Fruit fly (Drosophila melanogaster) whole organism, embryonic: ENCODE data around the gene Mrtf.

ENCODE experiments used
- Ada2b ChIP-seq: fragments of 200-800 bp; sonication (Bioruptor generic); IDR thresholded peaks from 2 replicates; pipeline ENCODE4 v1.3.6; 2022; ENCODE audit warnings: missing biosample characterization, missing genetic modification characterization
- Atf-2 ChIP-seq: fragments of 200-800 bp; sonication (Bioruptor generic); optimal IDR thresholded peaks from 2 replicates; lab custom pipeline; 2016; ENCODE audit warnings: missing biosample characterization, missing genetic modification characterization
- Bgb ChIP-seq: fragments of 200-800 bp; sonication (Bioruptor generic); IDR thresholded peaks from 2 replicates; pipeline ENCODE4 v1.3.6; 2022; ENCODE audit warnings: missing biosample characterization, missing genetic modification characterization; ENCODE audit not compliant: partially characterized antibody
- CG10267 ChIP-seq: fragments of 200-800 bp; sonication (Bioruptor generic); optimal IDR thresholded peaks from 2 replicates; lab custom pipeline; 2018; ENCODE audit warnings: missing biosample characterization, mild to moderate bottlenecking, missing genetic modification characterization, moderate library complexity
- CG11247 ChIP-seq: fragments of 200-800 bp; sonication (Bioruptor generic); IDR thresholded peaks from 2 replicates; pipeline ENCODE4 v1.3.6; 2022; ENCODE audit warnings: missing biosample characterization, missing genetic modification characterization
- CG11560 ChIP-seq: fragments of 200-800 bp; sonication (Bioruptor generic); IDR thresholded peaks from 3 replicates; pipeline ENCODE4 v1.3.6; 2022; ENCODE audit warnings: missing biosample characterization, missing genetic modification characterization
- CG13287 ChIP-seq: fragments of 200-800 bp; sonication (Bioruptor generic); IDR thresholded peaks from 2 replicates; pipeline ENCODE4 v1.3.6; 2022; ENCODE audit warnings: missing biosample characterization, missing genetic modification characterization; ENCODE audit not compliant: partially characterized antibody
- CG17385 ChIP-seq: fragments of 200-800 bp; sonication (Bioruptor generic); optimal IDR thresholded peaks from 3 replicates; lab custom pipeline; 2018; ENCODE audit warnings: missing biosample characterization, mild to moderate bottlenecking, missing genetic modification characterization
- CG18476 ChIP-seq: fragments of 200-800 bp; sonication (Bioruptor generic); optimal IDR thresholded peaks from 2 replicates; lab custom pipeline; 2016; ENCODE audit warnings: missing biosample characterization, mild to moderate bottlenecking, missing genetic modification characterization
- CG2116 ChIP-seq: fragments of 200-800 bp; sonication (Bioruptor generic); optimal IDR thresholded peaks from 3 replicates; lab custom pipeline; 2018; ENCODE audit warnings: missing biosample characterization, mild to moderate bottlenecking, missing genetic modification characterization
- CG32767 ChIP-seq: fragments of 200-800 bp; sonication (Bioruptor generic); IDR thresholded peaks from 2 replicates; pipeline ENCODE4 v1.3.6; 2022; ENCODE audit warnings: missing biosample characterization, missing genetic modification characterization
- CG34224 ChIP-seq: fragments of 200-800 bp; sonication (Bioruptor generic); IDR thresholded peaks from 3 replicates; pipeline ENCODE4 v1.3.6; 2022; ENCODE audit warnings: missing biosample characterization, missing genetic modification characterization; ENCODE audit not compliant: partially characterized antibody
- CG43689 ChIP-seq: fragments of 200-800 bp; sonication (Bioruptor generic); IDR thresholded peaks from 2 replicates; pipeline ENCODE4 v1.3.6; 2022; ENCODE audit warnings: missing biosample characterization, missing genetic modification characterization
- CG4424 ChIP-seq: fragments of 200-800 bp; sonication (Bioruptor generic); optimal IDR thresholded peaks from 3 replicates; lab custom pipeline; 2016; ENCODE audit warnings: missing biosample characterization, missing genetic modification characterization
- CG7271 ChIP-seq: fragments of 200-800 bp; sonication (Bioruptor generic); optimal IDR thresholded peaks from 2 replicates; lab custom pipeline; 2018; ENCODE audit warnings: missing biosample characterization, mild to moderate bottlenecking, missing genetic modification characterization, moderate library complexity
- CG7556 ChIP-seq: fragments of 200-800 bp; sonication (Bioruptor generic); optimal IDR thresholded peaks from 2 replicates; lab custom pipeline; 2017; ENCODE audit warnings: missing biosample characterization, mild to moderate bottlenecking, missing genetic modification characterization
- CkIIα-i1 ChIP-seq: fragments of 200-800 bp; sonication (Bioruptor generic); IDR thresholded peaks from 2 replicates; pipeline ENCODE4 v1.3.6; 2022; ENCODE audit warnings: missing biosample characterization, missing genetic modification characterization
- Deaf1 ChIP-seq: fragments of 200-800 bp; optimal IDR thresholded peaks from 3 replicates; lab custom pipeline; 2019; ENCODE audit warnings: missing biosample characterization, mild to moderate bottlenecking, missing genetic modification characterization, moderate library complexity
- Dll ChIP-seq: fragments of 200-800 bp; sonication (Bioruptor generic); IDR thresholded peaks from 4 replicates; pipeline ENCODE4 v1.3.6; 2022; ENCODE audit warnings: missing biosample characterization, missing genetic modification characterization; ENCODE audit not compliant: partially characterized antibody
- E2f2 ChIP-seq: fragments of 200-800 bp; sonication (Bioruptor generic); IDR thresholded peaks from 2 replicates; pipeline ENCODE4 v1.3.6; 2022; ENCODE audit warnings: missing biosample characterization, missing genetic modification characterization
- Jarid2 ChIP-seq: fragments of 200-800 bp; sonication (Bioruptor generic); optimal IDR thresholded peaks from 3 replicates; lab custom pipeline; 2017; ENCODE audit warnings: mild to moderate bottlenecking, missing biosample characterization, missing genetic modification reagents, missing genetic modification characterization
- MESR4 ChIP-seq: fragments of 200-800 bp; sonication (Bioruptor generic); optimal IDR thresholded peaks from 2 replicates; lab custom pipeline; 2018; ENCODE audit warnings: missing biosample characterization, mild to moderate bottlenecking, missing genetic modification characterization, moderate library complexity
- NFAT ChIP-seq: fragments of 200-800 bp; sonication (Bioruptor generic); IDR thresholded peaks from 2 replicates; pipeline ENCODE4 v1.3.6; 2022; ENCODE audit warnings: missing biosample characterization, missing genetic modification characterization
- Nf-YC ChIP-seq: fragments of 200-800 bp; optimal IDR thresholded peaks from 3 replicates; lab custom pipeline; 2019; ENCODE audit warnings: missing biosample characterization, mild to moderate bottlenecking, missing genetic modification characterization, moderate library complexity
- Oaz ChIP-seq: fragments of 200-800 bp; sonication (Bioruptor generic); IDR thresholded peaks from 2 replicates; pipeline ENCODE4 v1.3.6; 2022; ENCODE audit warnings: missing biosample characterization, missing genetic modification characterization
- Opbp ChIP-seq: fragments of 200-800 bp; sonication (Bioruptor generic); IDR thresholded peaks from 3 replicates; pipeline ENCODE4 v1.3.6; 2022; ENCODE audit warnings: missing biosample characterization, missing genetic modification characterization; ENCODE audit not compliant: partially characterized antibody
- PHDP ChIP-seq: fragments of 200-800 bp; sonication (Bioruptor generic); optimal IDR thresholded peaks from 3 replicates; lab custom pipeline; 2018; ENCODE audit warnings: missing biosample characterization, mild to moderate bottlenecking, missing genetic modification characterization, moderate library complexity
- Pdp1 ChIP-seq, 2 experiments: fragments of 200-800 bp; sonication (Bioruptor generic); optimal IDR thresholded peaks; 3 replicates each; lab custom pipeline; 2016; ENCODE audit warnings: missing biosample characterization in 2 of 2, missing genetic modification characterization in 2 of 2, mild to moderate bottlenecking in 1 of 2, moderate library complexity in 1 of 2
- Scr ChIP-seq: fragments of 200-800 bp; sonication (Bioruptor generic); IDR thresholded peaks from 2 replicates; pipeline ENCODE4 v1.3.6; 2022; ENCODE audit warnings: missing biosample characterization, missing genetic modification characterization; ENCODE audit not compliant: partially characterized antibody
- Vsx1 ChIP-seq: fragments of 200-800 bp; sonication (Bioruptor generic); optimal IDR thresholded peaks from 2 replicates; lab custom pipeline; 2017; ENCODE audit warnings: missing biosample characterization, mild to moderate bottlenecking, missing genetic modification characterization, missing genetic modification reagents
- abd-A ChIP-seq: fragments of 200-800 bp; sonication (Bioruptor generic); optimal IDR thresholded peaks from 3 replicates; lab custom pipeline; 2019; ENCODE audit warnings: missing biosample characterization, mild to moderate bottlenecking, missing genetic modification characterization, moderate library complexity
- caup ChIP-seq: fragments of 200-800 bp; sonication (Bioruptor generic); optimal IDR thresholded peaks from 3 replicates; lab custom pipeline; 2017; ENCODE audit warnings: missing biosample characterization, mild to moderate bottlenecking, missing genetic modification characterization, moderate library complexity; ENCODE audit not compliant: severe bottlenecking
- cg ChIP-seq: fragments of 200-800 bp; sonication (Bioruptor generic); optimal IDR thresholded peaks from 3 replicates; lab custom pipeline; 2019; ENCODE audit warnings: missing biosample characterization, mild to moderate bottlenecking, missing genetic modification characterization, moderate library complexity
- crc ChIP-seq: fragments of 200-800 bp; sonication (Bioruptor generic); optimal IDR thresholded peaks from 2 replicates; lab custom pipeline; 2016; ENCODE audit warnings: missing biosample characterization, missing genetic modification characterization
- crol ChIP-seq: fragments of 200-800 bp; sonication (Bioruptor generic); IDR thresholded peaks from 2 replicates; pipeline ENCODE4 v1.3.6; 2022; ENCODE audit warnings: missing biosample characterization, missing genetic modification characterization
- da ChIP-seq: fragments of 200-800 bp; sonication (Bioruptor generic); optimal IDR thresholded peaks from 2 replicates; lab custom pipeline; 2016; ENCODE audit warnings: missing biosample characterization, missing genetic modification characterization
- dm ChIP-seq: fragments of 200-800 bp; sonication (Bioruptor generic); optimal IDR thresholded peaks from 3 replicates; lab custom pipeline; 2016; ENCODE audit warnings: missing biosample characterization, missing genetic modification characterization
- gro ChIP-seq: fragments of 200-800 bp; sonication (Bioruptor generic); optimal IDR thresholded peaks from 2 replicates; lab custom pipeline; 2016; ENCODE audit warnings: missing biosample characterization, missing genetic modification characterization
- gt ChIP-seq: fragments of 200-800 bp; sonication (Bioruptor generic); IDR thresholded peaks from 2 replicates; pipeline ENCODE4 v1.3.6; 2022; ENCODE audit warnings: missing biosample characterization, missing genetic modification characterization
- hb ChIP-seq: fragments of 200-800 bp; sonication (Bioruptor generic); IDR thresholded peaks from 3 replicates; pipeline ENCODE4 v1.3.6; 2022; ENCODE audit warnings: missing biosample characterization, missing genetic modification characterization; ENCODE audit not compliant: partially characterized antibody
- jigr1 ChIP-seq: fragments of 200-800 bp; sonication (Bioruptor generic); IDR thresholded peaks from 3 replicates; pipeline ENCODE4 v1.3.6; 2022; ENCODE audit warnings: missing biosample characterization, missing genetic modification characterization
- nom ChIP-seq: fragments of 200-800 bp; sonication (Bioruptor generic); optimal IDR thresholded peaks from 2 replicates; lab custom pipeline; 2017; ENCODE audit warnings: missing biosample characterization, missing genetic modification characterization, mild to moderate bottlenecking, moderate library complexity, missing genetic modification reagents
- sna ChIP-seq: fragments of 200-800 bp; sonication (Bioruptor generic); IDR thresholded peaks from 2 replicates; pipeline ENCODE4 v1.3.6; 2022; ENCODE audit warnings: missing biosample characterization, missing genetic modification characterization; ENCODE audit not compliant: partially characterized antibody
- stwl ChIP-seq: fragments of 200-800 bp; sonication (Bioruptor generic); optimal IDR thresholded peaks from 3 replicates; lab custom pipeline; 2018; ENCODE audit warnings: missing biosample characterization, mild to moderate bottlenecking, missing genetic modification characterization, moderate library complexity
- sug ChIP-seq: fragments of 200-800 bp; optimal IDR thresholded peaks from 2 replicates; lab custom pipeline; 2019; ENCODE audit warnings: missing biosample characterization, mild to moderate bottlenecking, missing genetic modification characterization, moderate library complexity
- unpg ChIP-seq: fragments of 200-800 bp; sonication (Bioruptor generic); optimal IDR thresholded peaks from 3 replicates; lab custom pipeline; 2018; ENCODE audit warnings: missing biosample characterization, mild to moderate bottlenecking, missing genetic modification characterization, moderate library complexity
- wor ChIP-seq: fragments of 200-800 bp; sonication (Bioruptor generic); IDR thresholded peaks from 2 replicates; pipeline ENCODE4 v1.3.6; 2022; ENCODE audit warnings: missing biosample characterization, missing genetic modification characterization
- zen2 ChIP-seq: fragments of 200-800 bp; sonication (Bioruptor generic); IDR thresholded peaks from 3 replicates; pipeline ENCODE4 v1.3.6; 2022; ENCODE audit warnings: missing biosample characterization, missing genetic modification characterization; ENCODE audit not compliant: partially characterized antibody

Mrtf gene

DNA sequence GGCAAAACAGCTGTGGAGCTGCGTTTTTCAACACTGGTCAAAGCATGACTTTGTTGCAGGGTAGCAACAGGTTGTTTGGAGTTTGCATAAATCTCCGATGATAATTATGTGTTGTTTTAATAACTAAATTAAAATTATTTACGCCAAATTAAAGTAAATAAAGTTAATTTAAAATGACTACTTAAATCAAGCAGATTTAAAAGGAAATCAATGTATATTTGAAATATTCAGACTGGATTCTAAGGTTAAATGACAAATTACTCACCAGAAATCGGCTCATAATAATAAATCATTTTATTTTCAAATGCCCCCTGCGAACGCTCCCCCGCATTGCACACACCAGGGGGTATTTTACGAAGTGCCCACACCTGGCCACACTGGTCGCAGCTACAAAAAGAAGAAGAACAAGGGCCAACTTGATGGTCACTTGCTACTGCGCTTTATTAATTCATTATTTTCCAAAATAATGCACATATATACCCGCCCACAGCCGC lies 7.7 kb upstream of the Mrtf start, which contains the start of the genes CG12093 and Atg2 (continued):
- TF ChIP-seq abd-A (tag; lab: Kevin White, UChicago) (no peak), CG7556 (GFP tag; lab: Kevin White, UChicago) (peak; percentile 92), Atf-2 (GFP tag; lab: Kevin White, UChicago) (peak; percentile 80), Nf-YC (tag; lab: Kevin White, UChicago) (peak; percentile 87), CG34224 (GFP tag; lab: Robert Waterston, UW) (no peak), zen2 (GFP tag; lab: Robert Waterston, UW) (no peak), crc (GFP tag; lab: Kevin White, UChicago) (peak; percentile 58), dm (GFP tag; lab: Kevin White, UChicago) (peak; percentile 31), CG32767 (GFP tag; lab: Robert Waterston, UW) (peak; percentile 92), NFAT (GFP tag; lab: Robert Waterston, UW) (peak; percentile 93), Oaz (GFP tag; lab: Robert Waterston, UW) (peak; percentile 94), Opbp (peak; percentile 46; the same call in 1 of the 3 replicates), unpg (GFP tag; lab: Kevin White, UChicago) (peak; percentile 94), CG4424 (GFP tag; lab: Kevin White, UChicago) (peak; percentile 92), jigr1 (GFP tag; lab: Robert Waterston, UW) (peak; percentile 79), CG18476 (GFP tag; lab: Kevin White, UChicago) (peak; percentile 79), caup (GFP tag; lab: Kevin White, UChicago) (peak; percentile 91), CG43689 (GFP tag; lab: Robert Waterston, UW) (peak; percentile 88), CG7271 (tag; lab: Kevin White, UChicago) (peak; percentile 36), Pdp1 (GFP tag; optimal IDR thresholded peaks at IDR 0.05; lab: Kevin White, UChicago) (peak; percentile 76 to 88), gt (peak; percentile 79), da (GFP tag; lab: Kevin White, UChicago) (peak; percentile 36), Vsx1 (GFP tag; lab: Kevin White, UChicago) (peak; percentile 84), wor (GFP tag; lab: Robert Waterston, UW) (peak; percentile 89), CG11247 (GFP tag; lab: Robert Waterston, UW) (peak; percentile 94), CG2116 (GFP tag; lab: Kevin White, UChicago) (peak; percentile 81), hb (GFP tag; lab: Robert Waterston, UW) (no peak), CG11560 (tag; lab: Robert Waterston, UW) (peak; percentile 78), CkIIα-i1 (no peak), Jarid2 (GFP tag; lab: Kevin White, UChicago) (peak; percentile 49), PHDP (tag; lab: Kevin White, UChicago) (peak; percentile 95), E2f2 (peak; percentile 79)

DNA sequence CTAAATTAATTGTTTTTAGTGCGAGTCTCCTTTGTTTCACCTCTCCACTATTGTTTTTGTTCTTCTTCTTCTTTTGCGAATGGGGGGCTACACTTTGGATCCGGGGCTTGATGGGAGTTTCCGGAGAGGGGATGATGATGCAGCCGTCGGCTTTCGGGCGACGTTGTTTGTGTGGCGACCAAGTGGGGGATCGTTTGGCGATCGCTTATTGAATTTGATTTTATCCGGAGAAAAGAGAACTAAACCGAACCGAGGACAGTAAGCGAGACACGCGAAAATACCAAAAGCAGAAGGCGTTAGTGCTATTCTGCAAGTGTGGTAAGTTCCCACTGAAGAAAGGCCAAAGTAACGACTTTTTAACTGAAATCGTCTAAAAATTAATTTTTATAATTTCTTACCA lies 5.7 kb upstream of the Mrtf start, which contains the start of gene AhcyL1:
Gene AhcyL1, minus strand, starts transcription at position 281 of the 400 bp plus-strand sequence.
- TF ChIP-seq cg (GFP tag; lab: Kevin White, UChicago) (no peak), Deaf1 (tag; lab: Kevin White, UChicago) (peak; percentile 6), sug (tag; lab: Kevin White, UChicago) (peak; percentile 86), CG17385 (GFP tag; lab: Kevin White, UChicago) (peak; percentile 93), sna (0 out of 2 replicates have a peak, but pooled peaks have one; percentile 51), Nf-YC (tag; lab: Kevin White, UChicago) (peak; percentile 8), crol (GFP tag; lab: Robert Waterston, UW) (no peak), gro (GFP tag; lab: Kevin White, UChicago) (no peak), nom (GFP tag; lab: Kevin White, UChicago) (peak; percentile 65), Bgb (GFP tag; lab: Robert Waterston, UW) (peak; percentile 8; the same call in 1 of the 2 replicates), Scr (GFP tag; lab: Robert Waterston, UW) (peak; percentile 11; the same call in 1 of the 2 replicates), MESR4 (GFP tag; lab: Kevin White, UChicago) (peak; percentile 94), Dll (GFP tag; lab: Robert Waterston, UW) (peak; percentile 37; the same call in 1 of the 4 replicates), E2f2 (peak; percentile 40; the same call in 1 of the 2 replicates), CG13287 (peak; percentile 49; the same call in 1 of the 2 replicates), CG10267 (peak; percentile 51), Ada2b (GFP tag; lab: Robert Waterston, UW) (no peak), stwl (tag; lab: Kevin White, UChicago) (peak; percentile 50)
